Fruit fly (Drosophila melanogaster) whole organism, prepupa: ENCODE measurements around the gene CG4080.

Source experiments
- CG3032 ChIP-seq: fragments of 200-800 bp; optimal IDR thresholded peaks from 2 replicates; lab custom pipeline; 2019; ENCODE audit warnings: missing biosample characterization, mild to moderate bottlenecking, missing genetic modification characterization, moderate library complexity
- Smox ChIP-seq: fragments of 200-800 bp; sonication (Bioruptor generic); optimal IDR thresholded peaks from 3 replicates; lab custom pipeline; 2016; ENCODE audit warnings: missing biosample characterization, missing genetic modification characterization

DNA sequence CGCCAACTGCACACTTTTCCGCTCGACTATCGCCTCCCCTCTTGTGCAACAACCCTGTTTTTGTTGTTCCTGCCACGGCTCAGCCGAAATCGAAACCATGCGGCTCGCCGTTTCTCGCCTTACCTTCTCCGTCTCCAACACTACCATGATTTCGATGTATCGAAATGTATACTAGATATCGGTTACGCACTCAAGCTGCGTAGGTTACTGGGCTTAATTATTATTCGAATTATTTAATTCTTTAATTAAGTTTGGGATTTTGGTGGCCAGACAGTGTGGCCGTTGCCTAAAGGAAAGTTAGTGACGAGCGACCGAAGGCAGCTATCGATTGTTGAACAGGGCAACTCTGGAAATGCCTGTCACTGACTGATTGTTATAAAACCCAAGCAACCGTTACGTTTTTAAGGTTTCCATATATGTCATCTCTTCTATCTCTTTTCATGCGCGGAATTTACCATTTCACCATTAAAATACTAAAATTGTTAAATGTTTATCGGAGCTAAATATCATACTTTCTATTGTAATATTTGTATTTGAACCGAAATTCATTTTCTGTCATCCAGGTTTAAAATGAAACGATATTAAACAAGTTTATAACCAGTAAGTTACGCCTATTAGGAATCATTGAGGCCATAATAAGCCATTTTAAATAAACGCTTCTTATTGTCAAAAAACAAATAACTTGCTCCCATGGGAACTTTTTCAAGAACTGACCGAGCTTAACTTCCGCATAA lies 3.3 kb upstream of the CG4080 start, which contains the start of gene eIF4E1:
- TF ChIP-seq Smox (GFP tag; lab: Kevin White, UChicago): no peak
- TF ChIP-seq CG3032: no peak
